Fruit fly (Drosophila melanogaster): ENCODE results near the gene Rph.

The Rph gene

DNA sequence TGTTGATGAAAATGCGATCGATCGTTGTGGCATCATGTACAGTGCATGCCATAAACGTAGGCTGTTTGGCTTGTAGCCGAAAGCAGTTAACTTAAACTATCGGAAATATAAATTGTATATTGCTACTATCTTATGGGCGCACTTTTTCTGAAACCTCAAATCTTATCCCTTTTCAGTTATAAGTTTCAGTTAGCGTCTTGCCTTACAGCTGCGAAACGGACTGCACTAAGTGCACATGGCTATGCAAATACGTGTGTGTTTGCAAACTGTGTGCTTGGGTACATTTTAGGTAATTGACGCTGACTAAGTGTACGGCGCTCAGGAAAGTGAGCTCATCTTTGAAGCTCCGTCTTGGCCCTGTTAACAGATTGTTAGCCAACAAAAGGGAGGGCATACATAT lies 18.2 kb upstream of the Rph start (continued):
- no peak for TF ChIP-seq repo (GFP tag; optimal IDR thresholded peaks at IDR 0.05)
- TF ChIP-seq peb (GFP tag; IDR thresholded peaks at IDR 0.05), result no peak
- no peak for TF ChIP-seq yki (optimal IDR thresholded peaks at IDR 0.05)
- TF ChIP-seq Fer2 (tag; optimal IDR thresholded peaks at IDR 0.05), result no peak
- no peak for TF ChIP-seq dmrt11E (tag; optimal IDR thresholded peaks at IDR 0.05)
- TF ChIP-seq ERR (GFP tag; optimal IDR thresholded peaks at IDR 0.05), result no peak
- TF ChIP-seq CG3163 (GFP tag; optimal IDR thresholded peaks at IDR 0.05), result no peak
- peak; percentile 11 for TF ChIP-seq cwo (GFP tag; optimal IDR thresholded peaks at IDR 0.05)
- TF ChIP-seq CG15479 (GFP tag; optimal IDR thresholded peaks at IDR 0.05), result no peak
- no peak for TF ChIP-seq CkIIα-i1 (GFP tag; IDR thresholded peaks at IDR 0.05)
- TF ChIP-seq CG9817 (tag; optimal IDR thresholded peaks at IDR 0.05), result peak; percentile 33
- 0 out of 2 replicates have a peak, but pooled peaks have one; percentile 27 for TF ChIP-seq CG32532 (GFP tag; IDR thresholded peaks at IDR 0.05)
- no peak for TF ChIP-seq ash1 (GFP tag; optimal IDR thresholded peaks at IDR 0.05)
- TF ChIP-seq NK7.1 (GFP tag; optimal IDR thresholded peaks at IDR 0.05), result peak; percentile 3
- no peak for TF ChIP-seq Atf3 (GFP tag; optimal IDR thresholded peaks at IDR 0.05)
- TF ChIP-seq H15 (GFP tag; IDR thresholded peaks at IDR 0.05), result peak; percentile 49; the same call in 1 of the 3 replicates
- TF ChIP-seq bbx (GFP tag; IDR thresholded peaks at IDR 0.05; ENCODE audit: partially characterized antibody), result no peak
- TF ChIP-seq toy (GFP tag; IDR thresholded peaks at IDR 0.05), result no peak
- TF ChIP-seq CG17385 (GFP tag; optimal IDR thresholded peaks at IDR 0.05), result peak; percentile 46
- peak; percentile 27 for TF ChIP-seq CG8388 (GFP tag; optimal IDR thresholded peaks at IDR 0.05)
- peak; percentile 19 for TF ChIP-seq Blimp-1 (GFP tag; optimal IDR thresholded peaks at IDR 0.05)
- TF ChIP-seq CG30431 (GFP tag; optimal IDR thresholded peaks at IDR 0.05), result no peak
- TF ChIP-seq Atf-2 (GFP tag; optimal IDR thresholded peaks at IDR 0.05), result no peak
- TF ChIP-seq CG10274 (GFP tag; optimal IDR thresholded peaks at IDR 0.05), result no peak
- peak; percentile 11 for TF ChIP-seq Bdp1 (GFP tag; optimal IDR thresholded peaks at IDR 0.05)
- TF ChIP-seq luna (GFP tag; optimal IDR thresholded peaks at IDR 0.05), result no peak
- no peak for TF ChIP-seq chinmo (GFP tag; IDR thresholded peaks at IDR 0.05; ENCODE audit: partially characterized antibody)
- no peak for TF ChIP-seq sim (GFP tag; IDR thresholded peaks at IDR 0.05)
- peak; percentile 46 for TF ChIP-seq CG6689 (GFP tag; IDR thresholded peaks at IDR 0.05)
- TF ChIP-seq CG1233 (GFP tag; optimal IDR thresholded peaks at IDR 0.05), result peak; percentile 28
- TF ChIP-seq CG2120 (GFP tag; optimal IDR thresholded peaks at IDR 0.05), result peak; percentile 23
- no peak for TF ChIP-seq CG4404 (GFP tag; IDR thresholded peaks at IDR 0.05)
- TF ChIP-seq rib (GFP tag; IDR thresholded peaks at IDR 0.05), result no peak
- TF ChIP-seq CG34376 (GFP tag; optimal IDR thresholded peaks at IDR 0.05), result no peak
- TF ChIP-seq E2f2 (GFP tag; IDR thresholded peaks at IDR 0.05), result peak; percentile 31; the same call in 1 of the 2 replicates
- TF ChIP-seq slou (GFP tag; optimal IDR thresholded peaks at IDR 0.05), result no peak
- TF ChIP-seq sd (tag; optimal IDR thresholded peaks at IDR 0.05), result no peak
- no peak for TF ChIP-seq crol (GFP tag; IDR thresholded peaks at IDR 0.05)
- TF ChIP-seq Meics (GFP tag; optimal IDR thresholded peaks at IDR 0.05), result peak; percentile 41
- no peak for TF ChIP-seq CG11560 (tag; IDR thresholded peaks at IDR 0.05)
- peak; percentile 67 for TF ChIP-seq CG1603 (tag; optimal IDR thresholded peaks at IDR 0.05)
- no peak for TF ChIP-seq trem (tag; optimal IDR thresholded peaks at IDR 0.05)
- TF ChIP-seq CG7745 (tag; optimal IDR thresholded peaks at IDR 0.05), result no peak
- TF ChIP-seq CG4820 (GFP tag; optimal IDR thresholded peaks at IDR 0.05), result no peak
- TF ChIP-seq hb (GFP tag; IDR thresholded peaks at IDR 0.05; ENCODE audit: partially characterized antibody), result no peak
- no peak for TF ChIP-seq NC2β (GFP tag; optimal IDR thresholded peaks at IDR 0.05)
- peak; percentile 18 for TF ChIP-seq CG12769 (tag; optimal IDR thresholded peaks at IDR 0.05)
- TF ChIP-seq Dll (GFP tag; IDR thresholded peaks at IDR 0.05; ENCODE audit: partially characterized antibody), result no peak
- peak; percentile 48; the same call in 1 of the 2 replicates for TF ChIP-seq esg (GFP tag; conservative IDR thresholded peaks at IDR 0.05)
- peak; percentile 15 to 57 for TF ChIP-seq dpn (GFP tag; optimal IDR thresholded peaks at IDR 0.05)
- TF ChIP-seq CG1832 (GFP tag; optimal IDR thresholded peaks at IDR 0.05), result no peak
- no peak for TF ChIP-seq gfzf (GFP tag; optimal IDR thresholded peaks at IDR 0.05)

Measured in whole organism, embryonic.